Worm (Caenorhabditis elegans) whole organism, L4 larva: ENCODE results near the gene tbb-6.

Experiments used
- F44E2.7 ChIP-seq: fragments of 200-800 bp; sonication (Bioruptor generic); IDR thresholded peaks from 2 replicates; pipeline ENCODE4 v2.1.2; 2022; ENCODE audit warnings: missing genetic modification characterization, missing compliant biosample characterization
- T20F7.1 ChIP-seq: fragments of 200-800 bp; sonication (Bioruptor generic); optimal IDR thresholded peaks from 2 replicates; lab custom pipeline; 2018; ENCODE audit warnings: mild to moderate bottlenecking, missing genetic modification characterization, missing compliant biosample characterization
- T26A8.4 ChIP-seq: fragments of 200-800 bp; sonication (Bioruptor generic); IDR thresholded peaks from 2 replicates; pipeline ENCODE4 v1.3.6; 2022; ENCODE audit warnings: missing genetic modification characterization, missing compliant biosample characterization
- Y5F2A.4 ChIP-seq: fragments of 200-800 bp; sonication (Bioruptor generic); optimal IDR thresholded peaks from 2 replicates; lab custom pipeline; 2018; ENCODE audit warnings: mild to moderate bottlenecking, missing genetic modification characterization, missing compliant biosample characterization
- aha-1 ChIP-seq: fragments of 150-350 bp; peaks from one replicate; lab custom pipeline; 2014; ENCODE audit warnings: missing biosample characterization, missing genetic modification characterization
- attf-4 ChIP-seq: sonication (generic microtip); optimal IDR thresholded peaks from 3 replicates; lab custom pipeline; 2017; ENCODE audit warnings: missing biosample characterization, missing genetic modification characterization
- ceh-20 ChIP-seq: fragments of 200-800 bp; sonication (Bioruptor generic); IDR thresholded peaks from 2 replicates; pipeline ENCODE4 v1.3.6; 2022; ENCODE audit warnings: missing genetic modification reagents, missing genetic modification characterization, missing compliant biosample characterization
- ceh-28 ChIP-seq: fragments of 150-350 bp; optimal IDR thresholded peaks from 2 replicates; lab custom pipeline; 2014; ENCODE audit warnings: missing biosample characterization, missing genetic modification reagents, missing genetic modification characterization
- ceh-82 ChIP-seq: sonication (generic microtip); optimal IDR thresholded peaks from 2 replicates; lab custom pipeline; 2017; ENCODE audit warnings: missing biosample characterization, missing genetic modification characterization
- ces-1 ChIP-seq: fragments of 150-350 bp; sonication (generic microtip); optimal IDR thresholded peaks from 4 replicates; lab custom pipeline; 2014; ENCODE audit warnings: missing biosample characterization, missing genetic modification reagents, missing genetic modification characterization
- cey-2 ChIP-seq: sonication (generic microtip); optimal IDR thresholded peaks from 3 replicates; lab custom pipeline; 2017; ENCODE audit warnings: missing genetic modification characterization, mild to moderate bottlenecking, missing compliant biosample characterization, antibody characterized with exemption, borderline replicate concordance; ENCODE audit not compliant: insufficient read depth
- daf-16 ChIP-seq, 3 experiments: sonication (generic microtip); optimal IDR thresholded peaks; 2 replicates each; lab custom pipeline; 2016 to 2017; ENCODE audit warnings: missing genetic modification characterization in 3 of 3, missing genetic modification reagents in 3 of 3, mild to moderate bottlenecking in 2 of 3, missing compliant biosample characterization in 2 of 3, missing biosample characterization in 1 of 3, moderate library complexity in 1 of 3
- daf-19 ChIP-seq: fragments of 200-800 bp; sonication (Bioruptor generic); conservative IDR thresholded peaks from 2 replicates; pipeline ENCODE4 v1.3.6; 2022; ENCODE audit warnings: missing genetic modification characterization, missing compliant biosample characterization
- daf-8 ChIP-seq: fragments of 200-800 bp; sonication (Bioruptor generic); IDR thresholded peaks from 2 replicates; pipeline ENCODE4 v1.3.6; 2022; ENCODE audit warnings: missing genetic modification characterization, missing compliant biosample characterization
- dmd-6 ChIP-seq: fragments of 200-800 bp; sonication (Bioruptor generic); IDR thresholded peaks from 2 replicates; pipeline ENCODE4 v1.3.6; 2022; ENCODE audit warnings: missing genetic modification reagents, missing genetic modification characterization, missing compliant biosample characterization
- dpl-1 ChIP-seq: fragments of 150-350 bp; optimal IDR thresholded peaks from 2 replicates; lab custom pipeline; 2014; ENCODE audit warnings: missing biosample characterization, missing genetic modification reagents, missing genetic modification characterization
- duxl-1 ChIP-seq: sonication (generic microtip); optimal IDR thresholded peaks from 2 replicates; lab custom pipeline; 2016; ENCODE audit warnings: mild to moderate bottlenecking, missing genetic modification characterization, moderate library complexity, missing compliant biosample characterization; ENCODE audit not compliant: poor library complexity
- egl-43 ChIP-seq: fragments of 200-800 bp; sonication (Bioruptor generic); IDR thresholded peaks from 2 replicates; pipeline ENCODE4 v1.3.6; 2022; ENCODE audit warnings: missing genetic modification reagents, missing genetic modification characterization, missing compliant biosample characterization
- fos-1 ChIP-seq: fragments of 150-350 bp; optimal IDR thresholded peaks from 2 replicates; lab custom pipeline; 2014; ENCODE audit warnings: missing biosample characterization, missing genetic modification characterization
- hif-1 ChIP-seq, 2 experiments: sonication (generic microtip); optimal IDR thresholded peaks; 2 replicates each; lab custom pipeline; 2016 to 2017; ENCODE audit warnings: missing compliant biosample characterization in 2 of 2, missing genetic modification characterization in 2 of 2, missing genetic modification reagents in 2 of 2, missing genotype in 2 of 2, mild to moderate bottlenecking in 1 of 2
- hlh-11 ChIP-seq: fragments of 200-800 bp; sonication (Bioruptor generic); optimal IDR thresholded peaks from 2 replicates; lab custom pipeline; 2018; ENCODE audit warnings: mild to moderate bottlenecking, missing genetic modification characterization, missing compliant biosample characterization
- hmg-1.1 ChIP-seq: fragments of 200-800 bp; sonication (Bioruptor generic); IDR thresholded peaks from 2 replicates; pipeline ENCODE4 v1.3.6; 2022; ENCODE audit warnings: missing genetic modification reagents, missing genetic modification characterization, missing compliant biosample characterization
- lin-29 ChIP-seq: fragments of 200-800 bp; sonication (Bioruptor generic); IDR thresholded peaks from 2 replicates; pipeline ENCODE4 v1.3.6; 2022; ENCODE audit warnings: missing genetic modification reagents, missing genetic modification characterization, missing compliant biosample characterization
- lin-38 ChIP-seq: fragments of 200-800 bp; sonication (Bioruptor generic); IDR thresholded peaks from 2 replicates; pipeline ENCODE4 v1.3.6; 2022; ENCODE audit warnings: missing genetic modification reagents, missing genetic modification characterization, missing compliant biosample characterization
- madf-5 ChIP-seq, 2 experiments: fragments of 200-800 bp; sonication (Bioruptor generic); IDR thresholded peaks; 2 replicates each; pipeline ENCODE4 v1.3.6; 2022; ENCODE audit warnings: missing compliant biosample characterization in 2 of 2, missing genetic modification characterization in 2 of 2
- mdl-1 ChIP-seq, 2 experiments: fragments of 150-350 bp in 1 of 2; sonication (generic microtip) in 1 of 2; optimal IDR thresholded peaks; 2 replicates each; lab custom pipeline; 2014 to 2017; ENCODE audit warnings: missing biosample characterization in 2 of 2, missing genetic modification characterization in 2 of 2
- mxl-2 ChIP-seq: fragments of 200-800 bp; sonication (Bioruptor generic); conservative IDR thresholded peaks from 2 replicates; pipeline ENCODE4 v1.3.6; 2022; ENCODE audit warnings: missing genetic modification reagents, missing genetic modification characterization, missing compliant biosample characterization
- mxl-3 ChIP-seq: fragments of 200-800 bp; sonication (Bioruptor generic); optimal IDR thresholded peaks from 2 replicates; lab custom pipeline; 2018; ENCODE audit warnings: mild to moderate bottlenecking, missing genetic modification characterization, missing compliant biosample characterization
- nhr-10 ChIP-seq: fragments of 150-350 bp; optimal IDR thresholded peaks from 2 replicates; lab custom pipeline; 2014; ENCODE audit warnings: missing biosample characterization, missing genetic modification characterization
- nhr-11 ChIP-seq: fragments of 150-350 bp; optimal IDR thresholded peaks from 2 replicates; lab custom pipeline; 2014; ENCODE audit warnings: missing biosample characterization, missing genetic modification characterization
- nhr-111 ChIP-seq: fragments of 200-800 bp; sonication (Bioruptor generic); optimal IDR thresholded peaks from 2 replicates; lab custom pipeline; 2018; ENCODE audit warnings: mild to moderate bottlenecking, missing genetic modification characterization, missing compliant biosample characterization
- nhr-48 ChIP-seq: sonication (generic microtip); optimal IDR thresholded peaks from 2 replicates; lab custom pipeline; 2016; ENCODE audit warnings: mild to moderate bottlenecking, missing genetic modification characterization, missing compliant biosample characterization
- nhr-77 ChIP-seq: fragments of 150-350 bp; optimal IDR thresholded peaks from 2 replicates; lab custom pipeline; 2014; ENCODE audit warnings: missing biosample characterization, missing genetic modification characterization
- pqm-1 ChIP-seq: sonication (generic microtip); optimal IDR thresholded peaks from 2 replicates; lab custom pipeline; 2017; ENCODE audit warnings: missing biosample characterization, missing genetic modification characterization
- rbr-2 ChIP-seq: sonication (generic microtip); optimal IDR thresholded peaks from 2 replicates; lab custom pipeline; 2016; ENCODE audit warnings: missing genotype, missing genetic modification characterization, missing compliant biosample characterization
- saeg-2 ChIP-seq: fragments of 200-800 bp; sonication (Bioruptor generic); IDR thresholded peaks from 2 replicates; pipeline ENCODE4 v1.3.6; 2022; ENCODE audit warnings: missing genetic modification reagents, missing genetic modification characterization, missing compliant biosample characterization
- skn-1 ChIP-seq: fragments of 150-350 bp; optimal IDR thresholded peaks from 2 replicates; lab custom pipeline; 2014; ENCODE audit warnings: missing biosample characterization, missing genetic modification characterization
- snpc-4 ChIP-seq: fragments of 150-350 bp; optimal IDR thresholded peaks from 2 replicates; lab custom pipeline; 2014; ENCODE audit warnings: missing biosample characterization, missing genetic modification characterization
- spr-3 ChIP-seq: fragments of 200-800 bp; sonication (Bioruptor generic); optimal IDR thresholded peaks from 2 replicates; lab custom pipeline; 2018; ENCODE audit warnings: mild to moderate bottlenecking, missing genetic modification characterization, missing compliant biosample characterization
- tra-1 ChIP-seq: fragments of 200-800 bp; sonication (Bioruptor generic); IDR thresholded peaks from 2 replicates; pipeline ENCODE4 v1.3.6; 2022; ENCODE audit warnings: missing genetic modification reagents, missing genetic modification characterization, missing compliant biosample characterization
- unc-130 ChIP-seq: sonication (generic microtip); optimal IDR thresholded peaks from 2 replicates; lab custom pipeline; 2016; ENCODE audit warnings: missing genetic modification reagents, missing genetic modification characterization, missing compliant biosample characterization
- unc-62 ChIP-seq, 3 experiments: fragments of 150-350 bp in 1 of 3; sonication (generic microtip); optimal IDR thresholded peaks in 2 of 3; peaks in 1 of 3; 1 replicate in 1 of 3; 2 replicates in 2 of 3; lab custom pipeline; 2014 to 2017; ENCODE audit warnings: missing biosample characterization in 3 of 3, missing genetic modification characterization in 3 of 3, missing genetic modification reagents in 3 of 3, missing genotype in 1 of 3
- vab-7 ChIP-seq: fragments of 200-800 bp; sonication (Bioruptor generic); IDR thresholded peaks from 2 replicates; pipeline ENCODE4 v1.3.6; 2022; ENCODE audit warnings: missing genetic modification reagents, missing genetic modification characterization, missing compliant biosample characterization
- zag-1 ChIP-seq: fragments of 150-350 bp; optimal IDR thresholded peaks from 2 replicates; lab custom pipeline; 2014; ENCODE audit warnings: missing biosample characterization, missing genetic modification characterization
- zfp-3 ChIP-seq: fragments of 200-800 bp; sonication (Bioruptor generic); conservative IDR thresholded peaks from 2 replicates; pipeline ENCODE4 v1.3.6; 2022; ENCODE audit warnings: missing genetic modification reagents, missing genetic modification characterization, missing compliant biosample characterization
- zip-2 ChIP-seq: fragments of 150-350 bp; optimal IDR thresholded peaks from 2 replicates; lab custom pipeline; 2014; ENCODE audit warnings: missing biosample characterization, missing genetic modification characterization
- ztf-11 ChIP-seq: fragments of 150-350 bp; optimal IDR thresholded peaks from 2 replicates; lab custom pipeline; 2014; ENCODE audit warnings: missing biosample characterization, missing genetic modification characterization

Gene tbb-6

DNA sequence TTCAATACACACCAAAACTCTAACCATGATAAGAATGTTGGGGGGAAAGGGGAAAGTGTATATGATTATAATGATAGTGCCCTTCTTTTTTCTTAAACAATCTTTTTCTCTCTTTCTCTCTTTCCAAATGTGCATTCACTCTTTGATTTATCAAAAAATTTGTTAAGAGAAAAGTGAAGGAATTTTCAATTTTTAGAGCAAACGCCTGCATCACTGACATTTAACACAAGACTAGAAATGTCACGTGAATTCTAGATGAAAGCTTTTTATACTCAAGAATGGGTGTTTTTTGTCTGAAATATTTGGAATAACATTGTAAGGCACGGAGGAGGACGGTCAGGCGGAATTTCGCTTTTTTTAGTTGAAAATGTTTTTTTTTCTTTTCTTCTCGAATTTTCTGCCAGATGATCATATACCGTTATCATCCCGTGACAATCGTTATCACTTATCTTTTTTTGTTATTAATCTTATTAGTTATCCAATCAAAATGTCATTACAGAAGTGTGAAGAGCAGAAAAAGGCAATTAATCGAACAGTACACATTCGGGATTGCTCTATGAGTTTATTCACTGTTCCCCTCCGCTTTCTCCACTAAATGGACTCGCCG lies 40.8 kb downstream of the tbb-6 start, which contains the start of the genes frm-7 and F55C5.17 (continued):
- no peak for TF ChIP-seq duxl-1
- TF ChIP-seq ztf-11 = no peak
- TF ChIP-seq rbr-2 = no peak

DNA sequence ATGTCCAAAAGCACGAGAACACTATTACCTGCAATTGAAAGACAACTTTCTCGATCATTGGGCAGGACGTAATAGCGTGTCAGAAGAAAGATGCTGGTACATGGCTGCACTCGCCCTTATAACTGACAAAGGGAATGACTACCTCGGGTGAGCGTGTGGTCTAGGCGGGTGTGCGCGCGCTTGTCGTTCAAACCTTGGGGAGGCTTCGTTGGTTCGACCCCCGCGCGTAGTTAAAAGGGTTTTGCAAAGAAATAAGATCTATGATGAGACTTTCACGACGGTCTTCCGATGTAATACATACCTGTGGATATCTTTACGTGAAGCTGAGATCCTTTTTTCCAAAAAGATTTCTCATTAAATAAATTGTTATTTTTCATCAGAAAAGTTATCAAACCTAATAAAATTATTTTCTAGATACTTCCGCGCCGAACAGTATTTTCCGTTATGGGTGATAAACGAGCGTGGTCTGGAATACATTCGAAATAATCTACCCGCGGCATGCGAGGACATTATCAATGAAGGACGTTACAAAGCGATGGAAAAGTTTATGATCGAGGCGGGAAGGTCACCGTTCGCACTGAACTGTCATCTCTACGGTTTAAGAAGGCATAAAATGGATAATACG lies 42.2 kb downstream of the tbb-6 start:
- TF ChIP-seq skn-1 (tag; lab: Kevin White, UChicago) (no peak), hmg-1.1 (GFP tag; lab: Robert Waterston, UW) (peak; percentile 98), nhr-77 (tag; lab: Kevin White, UChicago) (peak; percentile 75), lin-38 (GFP tag; lab: Robert Waterston, UW) (peak; percentile 93), mdl-1 (tag; optimal IDR thresholded peaks at IDR 0.05; lab: Kevin White, UChicago) (peak; percentile 13 to 49), vab-7 (GFP tag; lab: Robert Waterston, UW) (peak; percentile 99), ceh-82 (tag; lab: Kevin White, UChicago) (no peak), hif-1 (tag; optimal IDR thresholded peaks at IDR 0.05; lab: Kevin White, UChicago) (peak; percentile 76 to 81), daf-8 (GFP tag; lab: Robert Waterston, UW) (peak; percentile 96), tra-1 (GFP tag; lab: Robert Waterston, UW) (peak; percentile 99), ceh-28 (no peak), T26A8.4 (peak; percentile 98), zag-1 (tag; lab: Kevin White, UChicago) (peak; percentile 26), mxl-3 (GFP tag; lab: Kevin White, UChicago) (peak; percentile 91), mxl-2 (GFP tag; lab: Robert Waterston, UW) (peak; percentile 93), nhr-48 (tag; lab: Kevin White, UChicago) (peak; percentile 93), attf-4 (tag; lab: Kevin White, UChicago) (peak; percentile 83), T20F7.1 (peak; percentile 86), nhr-10 (tag; lab: Kevin White, UChicago) (no peak), egl-43 (GFP tag; lab: Robert Waterston, UW) (peak; percentile 100), lin-29 (GFP tag; lab: Robert Waterston, UW) (peak; percentile 94), snpc-4 (tag; lab: Kevin White, UChicago) (no peak), dpl-1 (peak; percentile 63), zfp-3 (peak; percentile 94), nhr-11 (peak; percentile 47), aha-1 (peak; percentile 93), daf-19 (GFP tag; lab: Robert Waterston, UW) (peak; percentile 100), unc-130 (GFP tag; lab: Kevin White, UChicago) (peak; percentile 83), unc-62 (GFP tag; optimal IDR thresholded peaks at IDR 0.05 in 1 of 2; lab: Kevin White, UChicago) (peak in 1 of 2 experiments; percentile 86), unc-62 (tag; optimal IDR thresholded peaks at IDR 0.05; lab: Kevin White, UChicago) (no peak), fos-1 (no peak), F44E2.7 (peak; percentile 100), zip-2 (tag; lab: Kevin White, UChicago) (peak; percentile 60), madf-5 (GFP tag; IDR thresholded peaks at IDR 0.05; lab: Robert Waterston, UW) (peak; percentile 100), hlh-11 (tag; lab: Kevin White, UChicago) (peak; percentile 82), ceh-20 (GFP tag; lab: Robert Waterston, UW) (peak; percentile 97), dmd-6 (GFP tag; lab: Robert Waterston, UW) (peak; percentile 88), rbr-2 (peak; percentile 94), Y5F2A.4 (GFP tag; lab: Kevin White, UChicago) (peak; percentile 98), saeg-2 (GFP tag; lab: Robert Waterston, UW) (peak; percentile 99), nhr-111 (GFP tag; lab: Kevin White, UChicago) (peak; percentile 100), pqm-1 (tag; lab: Kevin White, UChicago) (no peak), ces-1 (GFP tag; lab: Kevin White, UChicago) (peak; percentile 55), cey-2 (tag; lab: Kevin White, UChicago) (peak; percentile 42), daf-16 (GFP tag; optimal IDR thresholded peaks at IDR 0.05; lab: Kevin White, UChicago) (peak; percentile 96 to 98), daf-16 (tag; optimal IDR thresholded peaks at IDR 0.05; lab: Kevin White, UChicago) (peak; percentile 81), spr-3 (GFP tag; lab: Kevin White, UChicago) (peak; percentile 97)
